Fruit fly (Drosophila melanogaster): Measurements from ENCODE around the gene promL.

Gene promL

dm6 chr3L:3106146-3106545, 21.4 kb downstream of the promL start:
- TF ChIP-seq Sp1 (GFP tag; optimal IDR thresholded peaks at IDR 0.05), result no peak
- TF ChIP-seq Dfd (GFP tag; optimal IDR thresholded peaks at IDR 0.05), result no peak
- TF ChIP-seq rgr (GFP tag; optimal IDR thresholded peaks at IDR 0.05), result no peak
- TF ChIP-seq Hr83 (GFP tag; optimal IDR thresholded peaks at IDR 0.05; ENCODE audit: poor library complexity, severe bottlenecking), result no peak
- no peak for TF ChIP-seq Hr78 (GFP tag; optimal IDR thresholded peaks at IDR 0.05)
- TF ChIP-seq Vsx2 (GFP tag; optimal IDR thresholded peaks at IDR 0.05; ENCODE audit: partially characterized antibody), result no peak

- TF ChIP-seq Rel (GFP tag; optimal IDR thresholded peaks at IDR 0.05) (no peak), Rel (tag; optimal IDR thresholded peaks at IDR 0.05) (no peak), CG9705 (GFP tag; optimal IDR thresholded peaks at IDR 0.05) (no peak), Hr78 (GFP tag; optimal IDR thresholded peaks at IDR 0.05) (no peak), CrebA (GFP tag; optimal IDR thresholded peaks at IDR 0.05; ENCODE audit: borderline replicate concordance) (no peak), lola (GFP tag; optimal IDR thresholded peaks at IDR 0.05) (no peak), Jra (GFP tag; optimal IDR thresholded peaks at IDR 0.05) (no peak), rgr (GFP tag; optimal IDR thresholded peaks at IDR 0.05) (no peak), Hr83 (GFP tag; optimal IDR thresholded peaks at IDR 0.05; ENCODE audit: poor library complexity, severe bottlenecking) (no peak), Myc (optimal IDR thresholded peaks at IDR 0.05) (no peak), ey (GFP tag; optimal IDR thresholded peaks at IDR 0.05) (no peak), usp (GFP tag; optimal IDR thresholded peaks at IDR 0.05) (no peak), Dif (GFP tag; optimal IDR thresholded peaks at IDR 0.05; ENCODE audit: partially characterized antibody) (no peak)
Measured at dm6 chr3L:3105531-3105930, 22.0 kb downstream of the promL start.

- TF ChIP-seq Rel (GFP tag; optimal IDR thresholded peaks at IDR 0.05) (no peak), Rel (tag; optimal IDR thresholded peaks at IDR 0.05) (no peak), Hnf4 (GFP tag; optimal IDR thresholded peaks at IDR 0.05) (no peak), brk (GFP tag; optimal IDR thresholded peaks at IDR 0.05) (no peak), sage (GFP tag; optimal IDR thresholded peaks at IDR 0.05) (no peak), dsf (GFP tag; optimal IDR thresholded peaks at IDR 0.05; ENCODE audit: borderline replicate concordance) (no peak), Hr78 (GFP tag; optimal IDR thresholded peaks at IDR 0.05) (no peak), dl (GFP tag; optimal IDR thresholded peaks at IDR 0.05; ENCODE audit: insufficient read depth in 1 of 2, partially characterized antibody in 2 of 2) (no peak), jim (GFP tag; optimal IDR thresholded peaks at IDR 0.05) (no peak), br (GFP tag; optimal IDR thresholded peaks at IDR 0.05) (no peak), lola (GFP tag; optimal IDR thresholded peaks at IDR 0.05) (no peak)
Measured at dm6 chr3L:3102506-3103023, 25.0 kb downstream of the promL start.

- TF ChIP-seq fru (GFP tag; optimal IDR thresholded peaks at IDR 0.05) (no peak), dl (GFP tag; optimal IDR thresholded peaks at IDR 0.05; ENCODE audit: insufficient read depth in 1 of 2, partially characterized antibody in 2 of 2) (no peak)
Measured at dm6 chr3L:3101157-3101556, 26.4 kb downstream of the promL start.

- no peak for TF ChIP-seq Hr78 (GFP tag; optimal IDR thresholded peaks at IDR 0.05)
- no peak for TF ChIP-seq Hr83 (GFP tag; optimal IDR thresholded peaks at IDR 0.05; ENCODE audit: poor library complexity, severe bottlenecking)
- no peak for TF ChIP-seq jim (GFP tag; optimal IDR thresholded peaks at IDR 0.05)
- TF ChIP-seq dmrt93B (GFP tag; optimal IDR thresholded peaks at IDR 0.05), result no peak
- TF ChIP-seq Mio (GFP tag; optimal IDR thresholded peaks at IDR 0.05), result no peak
- no peak for TF ChIP-seq Myc (optimal IDR thresholded peaks at IDR 0.05)
- no peak for TF ChIP-seq fru (GFP tag; optimal IDR thresholded peaks at IDR 0.05)
- no peak for TF ChIP-seq Hnf4 (GFP tag; optimal IDR thresholded peaks at IDR 0.05)
- TF ChIP-seq h (GFP tag; optimal IDR thresholded peaks at IDR 0.05), result no peak
- no peak for TF ChIP-seq Jra (GFP tag; optimal IDR thresholded peaks at IDR 0.05)
- no peak for TF ChIP-seq Abd-B (GFP tag; optimal IDR thresholded peaks at IDR 0.05)
- no peak for TF ChIP-seq Dif (GFP tag; optimal IDR thresholded peaks at IDR 0.05; ENCODE audit: partially characterized antibody)
- no peak for TF ChIP-seq Vsx2 (GFP tag; optimal IDR thresholded peaks at IDR 0.05; ENCODE audit: partially characterized antibody)
- no peak for TF ChIP-seq br (GFP tag; optimal IDR thresholded peaks at IDR 0.05)
- no peak for TF ChIP-seq dl (GFP tag; optimal IDR thresholded peaks at IDR 0.05; ENCODE audit: insufficient read depth in 1 of 2, partially characterized antibody in 2 of 2)
- TF ChIP-seq sv (GFP tag; optimal IDR thresholded peaks at IDR 0.05), result no peak
- no peak for TF ChIP-seq ey (GFP tag; optimal IDR thresholded peaks at IDR 0.05)
Measured at dm6 chr3L:3098778-3099429, 28.6 kb downstream of the promL start.

Measured in whole organism, wandering third instar larva.